Worm (Caenorhabditis elegans) whole organism, L2 larva: Measurements from ENCODE around the gene K05F6.4.

Experiments
- aly-2 ChIP-seq: fragments of 150-350 bp; optimal IDR thresholded peaks from 2 replicates; lab custom pipeline; 2014; ENCODE audit warnings: missing biosample characterization, missing genetic modification characterization
- ama-1 ChIP-seq: fragments of 150-350 bp; optimal IDR thresholded peaks from 2 replicates; lab custom pipeline; 2018; ENCODE audit warnings: inconsistent platforms
- fos-1 ChIP-seq: fragments of 150-350 bp; optimal IDR thresholded peaks from 2 replicates; lab custom pipeline; 2014; ENCODE audit warnings: missing biosample characterization, missing genetic modification characterization
- lsy-2 ChIP-seq, 2 experiments: fragments of 150-350 bp in 1 of 2; sonication (generic microtip) in 1 of 2; optimal IDR thresholded peaks; 2 replicates each; lab custom pipeline; 2014 to 2017; ENCODE audit warnings: missing biosample characterization in 2 of 2, missing genetic modification characterization in 2 of 2
- snpc-4 ChIP-seq: fragments of 150-350 bp; optimal IDR thresholded peaks from 2 replicates; lab custom pipeline; 2014; ENCODE audit warnings: missing biosample characterization, missing genetic modification characterization

ce11 chrII:1568214-1568613 lies 24.9 kb downstream of the K05F6.4 start, which contains the start of gene fbxb-49:
- TF ChIP-seq fos-1 (tag; lab: Kevin White, UChicago) (no peak), aly-2 (no peak), snpc-4 (tag; lab: Kevin White, UChicago) (no peak), ama-1 (lab: Kevin White, UChicago) (no peak), lsy-2 (tag; optimal IDR thresholded peaks at IDR 0.05; lab: Kevin White, UChicago) (no peak)
